Worm (Caenorhabditis elegans): ENCODE data around the gene F13A7.11.

DNA sequence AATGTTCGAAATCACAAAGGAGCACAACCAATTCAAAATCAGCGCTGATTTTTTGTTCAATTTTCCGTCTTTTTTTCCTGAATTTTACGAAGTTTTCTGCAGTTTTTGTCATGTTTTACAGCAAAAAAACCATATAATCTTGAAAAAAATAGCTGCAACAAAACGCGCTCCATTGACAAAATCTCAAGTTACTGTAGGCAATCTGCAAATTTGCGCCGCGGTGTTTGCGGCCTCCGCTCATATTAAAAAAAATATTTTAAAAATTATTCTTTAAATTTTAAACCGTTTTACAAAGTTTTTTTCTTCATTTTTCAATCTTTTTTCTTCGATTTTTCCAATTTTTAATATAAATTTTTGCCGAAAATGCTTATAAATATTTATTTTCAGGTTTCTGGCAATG, 10.3 kb upstream of the F13A7.11 start:
- TF ChIP-seq him-1 (tag; optimal IDR thresholded peaks at IDR 0.05) (no peak), dao-5 (tag; optimal IDR thresholded peaks at IDR 0.05) (no peak)
